Worm (Caenorhabditis elegans) whole organism, late embryonic: ENCODE data around the gene H05C05.2.
A peak's percentile ranks its signal among the peaks of the same experiment; 100 is the strongest.

ENCODE experiments used
- C38D4.7 ChIP-seq: fragments of 200-800 bp; sonication (Bioruptor generic); optimal IDR thresholded peaks from 2 replicates; lab custom pipeline; 2018; ENCODE audit warnings: mild to moderate bottlenecking, missing genetic modification characterization, moderate library complexity, missing compliant biosample characterization
- K09A11.1 ChIP-seq: sonication (generic microtip); optimal IDR thresholded peaks from 2 replicates; lab custom pipeline; 2017; ENCODE audit warnings: antibody characterized with exemption, mild to moderate bottlenecking, missing genetic modification characterization, missing compliant biosample characterization; ENCODE audit not compliant: insufficient read depth
- T23F11.4 ChIP-seq: fragments of 200-800 bp; sonication (Bioruptor generic); optimal IDR thresholded peaks from 2 replicates; lab custom pipeline; 2018; ENCODE audit warnings: mild to moderate bottlenecking, missing genetic modification characterization, missing compliant biosample characterization
- Y22D7AL.16 ChIP-seq: sonication (generic microtip); optimal IDR thresholded peaks from 2 replicates; lab custom pipeline; 2016; ENCODE audit warnings: missing genetic modification characterization, missing compliant biosample characterization
- ama-1 ChIP-seq: fragments of 150-350 bp; optimal IDR thresholded peaks from 2 replicates; lab custom pipeline; 2014
- ceh-14 ChIP-seq: sonication (generic microtip); optimal IDR thresholded peaks from 2 replicates; lab custom pipeline; 2016; ENCODE audit warnings: missing genotype, missing genetic modification characterization, missing compliant biosample characterization
- ceh-18 ChIP-seq: sonication (generic microtip); optimal IDR thresholded peaks from 2 replicates; lab custom pipeline; 2016; ENCODE audit warnings: missing genetic modification characterization, missing compliant biosample characterization
- ceh-22 ChIP-seq: sonication (generic microtip); optimal IDR thresholded peaks from 2 replicates; lab custom pipeline; 2017; ENCODE audit warnings: missing biosample characterization, missing genetic modification characterization
- ceh-30 ChIP-seq: fragments of 150-350 bp; optimal IDR thresholded peaks from 2 replicates; lab custom pipeline; 2014; ENCODE audit warnings: missing biosample characterization, missing genetic modification characterization
- ceh-48 ChIP-seq: sonication (generic microtip); optimal IDR thresholded peaks from 2 replicates; lab custom pipeline; 2016; ENCODE audit warnings: missing genetic modification characterization, inconsistent platforms, missing compliant biosample characterization
- che-1 ChIP-seq: sonication (generic microtip); optimal IDR thresholded peaks from 2 replicates; lab custom pipeline; 2016; ENCODE audit warnings: mild to moderate bottlenecking, missing genetic modification characterization, missing compliant biosample characterization
- dve-1 ChIP-seq: sonication (generic microtip); optimal IDR thresholded peaks from 2 replicates; lab custom pipeline; 2017; ENCODE audit warnings: antibody characterized with exemption, mild to moderate bottlenecking, missing genetic modification characterization, missing compliant biosample characterization
- elt-2 ChIP-seq: sonication (generic microtip); optimal IDR thresholded peaks from 2 replicates; lab custom pipeline; 2016; ENCODE audit warnings: missing genetic modification reagents, missing genetic modification characterization, missing compliant biosample characterization
- eyg-1 ChIP-seq: sonication (generic microtip); optimal IDR thresholded peaks from 2 replicates; lab custom pipeline; 2016; ENCODE audit warnings: missing genotype, missing genetic modification characterization, missing compliant biosample characterization
- fax-1 ChIP-seq: sonication (generic microtip); optimal IDR thresholded peaks from 2 replicates; lab custom pipeline; 2016; ENCODE audit warnings: missing genotype, missing genetic modification characterization, missing compliant biosample characterization
- fkh-6 ChIP-seq: sonication (generic microtip); optimal IDR thresholded peaks from 2 replicates; lab custom pipeline; 2016; ENCODE audit warnings: missing genetic modification characterization, missing compliant biosample characterization
- hlh-13 ChIP-seq: fragments of 200-800 bp; sonication (Bioruptor generic); optimal IDR thresholded peaks from 2 replicates; lab custom pipeline; 2018; ENCODE audit warnings: mild to moderate bottlenecking, missing genetic modification characterization, missing compliant biosample characterization
- hlh-6 ChIP-seq: sonication (generic microtip); optimal IDR thresholded peaks from 2 replicates; lab custom pipeline; 2016; ENCODE audit warnings: missing genotype, missing genetic modification characterization, missing compliant biosample characterization
- hlh-8 ChIP-seq: sonication (generic microtip); optimal IDR thresholded peaks from 2 replicates; lab custom pipeline; 2016; ENCODE audit warnings: missing genotype, missing genetic modification characterization, missing compliant biosample characterization
- lim-6 ChIP-seq: sonication (generic microtip); optimal IDR thresholded peaks from 2 replicates; lab custom pipeline; 2016; ENCODE audit warnings: missing genetic modification characterization, missing compliant biosample characterization
- madf-2 ChIP-seq: sonication (generic microtip); optimal IDR thresholded peaks from 2 replicates; lab custom pipeline; 2017; ENCODE audit warnings: missing genetic modification characterization, missing compliant biosample characterization
- mec-3 ChIP-seq: sonication (generic microtip); optimal IDR thresholded peaks from 2 replicates; lab custom pipeline; 2016; ENCODE audit warnings: borderline replicate concordance, missing genetic modification characterization, missing compliant biosample characterization
- nhr-11 ChIP-seq: fragments of 150-350 bp; optimal IDR thresholded peaks from 2 replicates; lab custom pipeline; 2014; ENCODE audit warnings: missing biosample characterization, missing genetic modification characterization
- npax-4 ChIP-seq: sonication (generic microtip); optimal IDR thresholded peaks from 2 replicates; lab custom pipeline; 2016; ENCODE audit warnings: missing genetic modification characterization, missing compliant biosample characterization
- odd-2 ChIP-seq: sonication (generic microtip); optimal IDR thresholded peaks from 2 replicates; lab custom pipeline; 2017; ENCODE audit warnings: antibody characterized with exemption, mild to moderate bottlenecking, missing genetic modification characterization, missing compliant biosample characterization
- pag-3 ChIP-seq: sonication (generic microtip); optimal IDR thresholded peaks from 2 replicates; lab custom pipeline; 2016; ENCODE audit warnings: missing compliant biosample characterization, missing genetic modification characterization, borderline replicate concordance
- pha-4 ChIP-seq: fragments of 150-350 bp; optimal IDR thresholded peaks from 2 replicates; lab custom pipeline; 2018; ENCODE audit warnings: missing biosample characterization, missing genetic modification reagents, missing genetic modification characterization
- rnt-1 ChIP-seq: sonication (generic microtip); optimal IDR thresholded peaks from 2 replicates; lab custom pipeline; 2016; ENCODE audit warnings: missing genetic modification characterization, missing compliant biosample characterization
- tbx-2 ChIP-seq: sonication (generic microtip); optimal IDR thresholded peaks from 2 replicates; lab custom pipeline; 2016; ENCODE audit warnings: missing genetic modification characterization, missing compliant biosample characterization
- unc-55 ChIP-seq: sonication (generic microtip); optimal IDR thresholded peaks from 2 replicates; lab custom pipeline; 2017; ENCODE audit warnings: missing biosample characterization, missing genetic modification reagents, missing genetic modification characterization
- zip-5 ChIP-seq: sonication (generic microtip); optimal IDR thresholded peaks from 2 replicates; lab custom pipeline; 2016; ENCODE audit warnings: missing genetic modification characterization, missing compliant biosample characterization

The H05C05.2 gene

DNA sequence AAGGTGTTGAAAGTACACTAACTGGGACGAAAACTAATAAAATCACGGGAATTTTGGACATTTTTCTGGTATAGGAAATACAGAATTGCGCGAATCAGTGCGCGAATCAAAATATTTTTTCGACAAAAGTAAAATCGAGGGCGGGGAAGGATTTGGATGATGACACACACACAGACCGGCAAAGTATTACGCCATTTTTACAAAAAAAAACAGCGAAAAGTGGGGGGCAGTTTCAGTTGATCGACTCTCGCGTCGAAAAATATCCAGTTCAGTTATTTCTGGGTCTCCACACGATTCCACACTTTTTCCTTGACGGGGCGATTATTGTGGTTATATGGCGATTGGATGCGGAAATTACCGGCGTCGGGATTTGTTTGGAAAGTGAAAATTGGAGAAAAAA, 19.3 kb downstream of the H05C05.2 start, which contains the start of gene H05C05.4:
TSS of gene H05C05.4 (minus strand) at position 101 of the 400 bp plus-strand sequence.
- no peak for TF ChIP-seq Y22D7AL.16
- TF ChIP-seq lim-6 = no peak
- no peak for TF ChIP-seq C38D4.7 (GFP tag; lab: Kevin White, UChicago)
- TF ChIP-seq che-1 = no peak
- no peak for TF ChIP-seq dve-1 (tag; lab: Kevin White, UChicago)
- TF ChIP-seq nhr-11 (tag; lab: Kevin White, UChicago) = no peak
- TF ChIP-seq K09A11.1 (tag; lab: Kevin White, UChicago) = no peak
- no peak for TF ChIP-seq rnt-1 (tag; lab: Kevin White, UChicago)
- TF ChIP-seq hlh-6 (tag; lab: Kevin White, UChicago) = no peak
- no peak for TF ChIP-seq ceh-18
- TF ChIP-seq odd-2 (tag; lab: Kevin White, UChicago) = no peak
- TF ChIP-seq tbx-2 (tag; lab: Kevin White, UChicago) = no peak
- no peak for TF ChIP-seq mec-3
- TF ChIP-seq unc-55 (GFP tag; lab: Kevin White, UChicago) = no peak

DNA sequence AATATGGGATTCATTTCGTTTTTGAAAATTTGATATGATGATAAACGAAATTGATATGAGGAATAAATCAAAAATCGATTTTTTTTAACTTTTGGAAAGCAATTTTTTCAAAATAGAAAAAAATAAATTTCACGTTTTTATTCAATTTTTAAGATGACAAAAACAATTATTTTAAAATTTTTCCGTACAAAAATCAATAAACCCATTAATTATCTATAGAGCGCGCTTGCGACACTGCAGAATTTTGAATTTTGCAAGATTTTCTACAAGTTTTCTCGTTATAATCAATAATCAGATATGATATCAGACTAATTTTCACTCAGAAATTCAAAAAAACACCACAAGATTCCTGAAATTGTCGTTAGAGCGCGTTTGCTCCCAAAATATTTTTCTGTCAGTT, 21.4 kb downstream of the H05C05.2 start, which contains the start of gene R10F2.6:
TSS of gene R10F2.6 (minus strand) at position 101 of the 400 bp plus-strand sequence.
- TF ChIP-seq fax-1 (tag; lab: Kevin White, UChicago) (no peak), T23F11.4 (GFP tag; lab: Kevin White, UChicago) (no peak), ceh-30 (tag; lab: Kevin White, UChicago) (no peak), madf-2 (tag; lab: Kevin White, UChicago) (no peak), ceh-14 (no peak), hlh-13 (GFP tag; lab: Kevin White, UChicago) (no peak), pha-4 (tag; lab: Kevin White, UChicago) (no peak), lim-6 (no peak), eyg-1 (tag; lab: Kevin White, UChicago) (no peak), ceh-22 (tag; lab: Kevin White, UChicago) (no peak), unc-55 (GFP tag; lab: Kevin White, UChicago) (no peak)

- no peak for TF ChIP-seq odd-2 (tag; lab: Kevin White, UChicago)
Observed at ce11 chrIII:2941578-2941977, 23.9 kb downstream of the H05C05.2 start.

DNA sequence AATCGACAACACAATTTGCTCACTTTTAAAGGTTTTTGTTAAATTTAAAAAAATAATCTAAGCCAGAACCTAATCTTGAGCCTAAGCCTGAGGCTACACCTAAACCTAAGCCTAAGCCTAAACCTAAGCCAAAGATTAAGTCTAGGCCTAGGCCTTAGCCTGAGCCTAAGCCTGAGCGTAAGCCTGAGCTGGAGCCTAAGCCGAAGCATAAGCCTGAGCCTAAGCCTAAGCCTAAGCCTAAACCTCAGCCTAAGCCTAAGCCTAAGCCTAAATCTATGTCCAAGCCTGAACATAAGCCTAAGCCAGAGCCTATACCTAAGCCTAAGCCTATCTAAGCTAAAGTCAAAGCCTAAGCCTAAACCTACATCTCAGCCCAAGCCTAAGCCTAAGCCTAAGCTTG, 27.7 kb downstream of the H05C05.2 start:
- no peak for TF ChIP-seq pag-3
- TF ChIP-seq dve-1 (tag; lab: Kevin White, UChicago) = peak; percentile 75
- no peak for TF ChIP-seq zip-5
- no peak for TF ChIP-seq hlh-8 (tag; lab: Kevin White, UChicago)
- TF ChIP-seq, all 69 proteins: peak for 1

DNA sequence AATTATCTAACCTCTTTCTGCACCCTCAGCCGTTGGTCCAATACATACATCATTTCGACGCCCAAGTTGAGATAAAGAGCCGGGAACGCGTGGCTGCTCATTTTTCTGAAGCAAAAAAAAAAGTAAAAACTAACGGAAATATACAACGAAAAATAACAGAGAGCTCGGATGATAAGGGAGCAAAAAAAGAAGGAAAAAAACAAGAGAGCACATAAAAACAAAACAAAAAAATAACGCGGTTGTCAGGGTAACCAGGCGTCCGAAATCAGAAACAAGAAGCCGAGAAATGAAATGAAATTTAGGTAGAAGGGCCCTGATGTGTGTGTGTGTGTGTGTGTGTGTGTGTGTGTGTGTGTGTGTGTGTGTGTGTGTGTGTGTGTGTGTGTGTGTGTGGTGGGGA, 40.8 kb downstream of the H05C05.2 start, which contains the start of gene R10F2.5:
TSS of gene R10F2.5 (minus strand) at position 101 of the 400 bp plus-strand sequence.
- TF ChIP-seq ama-1 (lab: Kevin White, UChicago) (no peak), zip-5 (no peak), ceh-48 (tag; lab: Kevin White, UChicago) (no peak), ceh-30 (tag; lab: Kevin White, UChicago) (no peak), C38D4.7 (GFP tag; lab: Kevin White, UChicago) (no peak)

ce11 chrIII:2923012-2923411, 42.4 kb downstream of the H05C05.2 start, which contains the start of gene R10F2.4:
R10F2.4 (minus strand) TSS chrIII:2923112.
- no peak for TF ChIP-seq eyg-1 (tag; lab: Kevin White, UChicago)
- no peak for TF ChIP-seq mec-3
- no peak for TF ChIP-seq fkh-6 (tag; lab: Kevin White, UChicago)
- TF ChIP-seq npax-4 = no peak
- no peak for TF ChIP-seq unc-55 (GFP tag; lab: Kevin White, UChicago)
- no peak for TF ChIP-seq elt-2 (tag; lab: Kevin White, UChicago)
